Worm (Caenorhabditis elegans) whole organism, mixed stage, embryonic: ENCODE data around the gene C05G5.5.

Experiments used
- pha-4 ChIP-seq: fragments of 150-350 bp; optimal IDR thresholded peaks from 2 replicates; lab custom pipeline; 2018; ENCODE audit warnings: missing biosample characterization, missing genetic modification reagents, missing genetic modification characterization
- sptf-1 ChIP-seq: sonication (generic microtip); optimal IDR thresholded peaks from 2 replicates; lab custom pipeline; 2017; ENCODE audit warnings: mild to moderate bottlenecking, missing genetic modification characterization, moderate library complexity, missing compliant biosample characterization
- unc-39 ChIP-seq: fragments of 150-350 bp; optimal IDR thresholded peaks from 2 replicates; lab custom pipeline; 2014; ENCODE audit warnings: missing biosample characterization, missing genetic modification characterization

DNA sequence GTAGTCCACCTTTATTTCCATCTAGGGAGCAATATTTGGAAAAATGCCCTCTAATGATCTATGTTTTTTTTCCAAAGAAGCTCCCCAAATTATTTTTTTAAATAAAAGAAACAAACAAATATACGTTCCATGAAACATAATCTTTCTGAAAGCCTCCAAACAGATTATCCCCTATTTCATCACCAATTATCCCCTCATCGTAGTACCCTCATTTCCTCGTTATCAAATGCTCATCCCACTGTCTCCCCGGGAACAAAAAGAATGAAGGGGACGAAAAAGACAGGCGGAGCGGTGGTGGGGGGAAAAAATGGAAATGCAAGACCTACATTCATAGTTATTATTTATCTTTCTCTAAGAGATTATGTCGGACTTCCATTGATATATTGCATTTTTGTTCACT lies 36.5 kb upstream of the C05G5.5 start:
- TF ChIP-seq pha-4 (tag; lab: Kevin White, UChicago), result no peak
- TF ChIP-seq unc-39, result no peak
- TF ChIP-seq sptf-1 (tag; lab: Kevin White, UChicago), result no peak
